Worm (Caenorhabditis elegans): ENCODE results near the gene Y41D4A.3.

Gene Y41D4A.3

DNA sequence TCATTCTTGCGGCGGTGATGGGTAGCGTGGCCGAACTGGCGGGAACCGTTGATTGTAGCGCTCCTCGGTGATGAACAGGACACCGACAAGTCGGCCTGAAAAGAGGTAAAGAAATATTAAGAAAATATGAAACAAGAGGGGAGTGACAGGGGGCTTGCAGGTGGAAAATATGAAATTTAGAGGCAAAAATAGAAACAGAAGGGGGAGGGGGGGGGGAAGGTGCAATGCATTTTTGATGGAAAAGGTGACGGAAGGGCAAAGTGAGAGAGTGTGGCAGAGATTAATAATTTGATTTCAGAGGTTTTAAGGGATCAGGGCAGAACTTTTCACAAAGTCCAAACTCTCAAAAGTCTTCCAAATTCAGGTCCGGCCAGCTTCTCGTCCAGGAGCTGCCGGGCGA is 28.0 kb downstream of the Y41D4A.3 start, which contains the start of gene frpr-19:
TSS of gene frpr-19 (minus strand) at position 101 of the 400 bp plus-strand sequence.
- TF ChIP-seq B0310.2 (tag; optimal IDR thresholded peaks at IDR 0.05): no peak
- TF ChIP-seq aly-1 (tag; optimal IDR thresholded peaks at IDR 0.05): no peak
- TF ChIP-seq ama-1 (optimal IDR thresholded peaks at IDR 0.05): no peak
- no peak for TF ChIP-seq ets-7 (tag; optimal IDR thresholded peaks at IDR 0.05)
- no peak for TF ChIP-seq hmg-4 (GFP tag; optimal IDR thresholded peaks at IDR 0.05)
- no peak for TF ChIP-seq tbx-11 (GFP tag; IDR thresholded peaks at IDR 0.05)
- no peak for TF ChIP-seq sea-1 (GFP tag; conservative IDR thresholded peaks at IDR 0.05)
- no peak for TF ChIP-seq hmbx-1 (tag; optimal IDR thresholded peaks at IDR 0.05)
- no peak for TF ChIP-seq hnd-1 (tag; optimal IDR thresholded peaks at IDR 0.05)
- TF ChIP-seq ceh-36 (tag; optimal IDR thresholded peaks at IDR 0.05): no peak
- no peak for TF ChIP-seq ceh-13 (GFP tag; optimal IDR thresholded peaks at IDR 0.05)
- TF ChIP-seq tra-4 (tag; optimal IDR thresholded peaks at IDR 0.05): no peak
- TF ChIP-seq pes-1 (GFP tag; IDR thresholded peaks at IDR 0.05): no peak
- no peak for TF ChIP-seq tbx-37 (GFP tag; conservative IDR thresholded peaks at IDR 0.05)
- no peak for TF ChIP-seq scrt-1 (GFP tag; IDR thresholded peaks at IDR 0.05)
- TF ChIP-seq flt-1 (GFP tag; IDR thresholded peaks at IDR 0.05): no peak

DNA sequence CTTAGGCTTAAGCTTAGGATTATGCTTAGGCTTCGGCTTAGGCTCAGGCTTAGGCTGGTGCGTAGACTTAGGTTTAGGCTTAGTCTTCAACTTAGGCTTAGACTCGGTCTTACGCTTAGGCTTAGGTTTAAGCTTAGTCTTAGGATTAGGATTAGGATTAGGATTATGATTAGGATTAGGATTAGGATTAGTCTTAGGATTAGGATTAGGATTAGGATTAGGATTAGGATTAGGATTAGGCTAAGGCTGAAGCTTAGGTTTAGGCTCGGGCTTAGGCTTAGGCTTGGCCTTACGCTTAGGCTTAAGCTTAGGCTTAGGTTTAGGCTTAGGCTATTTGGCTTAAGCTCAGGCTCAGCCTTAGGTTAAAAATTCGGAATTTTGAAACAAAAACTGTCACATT is 31.6 kb downstream of the Y41D4A.3 start:
- no peak for TF ChIP-seq aly-1 (tag; optimal IDR thresholded peaks at IDR 0.05)
- TF ChIP-seq pes-1 (GFP tag; IDR thresholded peaks at IDR 0.05): no peak
- no peak for TF ChIP-seq tbx-37 (GFP tag; conservative IDR thresholded peaks at IDR 0.05)
- TF ChIP-seq ceh-36 (tag; optimal IDR thresholded peaks at IDR 0.05): peak; percentile 96
- TF ChIP-seq ets-7 (tag; optimal IDR thresholded peaks at IDR 0.05): no peak

DNA sequence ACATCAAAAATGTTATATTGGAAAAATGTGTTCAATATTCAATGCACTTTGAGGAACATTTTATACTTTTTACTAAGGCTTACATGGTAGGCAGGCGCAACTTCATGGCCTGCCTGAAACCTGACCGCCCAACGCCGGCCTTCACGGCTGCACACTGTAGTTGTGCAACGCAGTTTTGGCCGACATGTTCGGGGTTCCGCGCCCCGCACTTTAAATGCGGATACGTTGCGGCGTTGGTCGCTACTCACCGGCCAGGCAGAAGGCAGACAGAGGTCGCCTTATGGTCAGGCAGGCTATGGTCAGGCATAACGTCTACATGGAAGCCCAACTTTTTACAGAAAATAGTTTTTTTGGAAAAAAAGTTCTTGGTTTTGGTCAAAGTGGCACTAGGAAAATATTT is 37.1 kb downstream of the Y41D4A.3 start:
- TF ChIP-seq ceh-13 (GFP tag; optimal IDR thresholded peaks at IDR 0.05): no peak

DNA sequence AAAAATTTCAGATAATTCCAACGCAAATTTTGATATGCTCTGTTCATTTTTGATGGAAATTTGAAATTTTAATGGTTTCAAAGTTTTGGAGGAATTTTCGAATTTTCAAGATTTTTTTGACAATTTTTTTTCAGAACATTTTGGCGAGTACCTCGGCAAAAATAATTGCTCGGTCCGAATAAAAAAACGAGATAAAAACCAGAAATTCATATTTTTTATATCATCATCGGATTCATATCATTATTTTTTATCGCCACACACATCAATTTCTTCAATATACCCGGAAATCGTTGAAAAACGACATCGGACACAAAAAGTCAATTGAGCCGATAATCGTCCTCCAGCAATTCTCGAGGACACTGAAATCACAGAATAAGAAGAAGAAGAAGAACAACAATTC is 38.2 kb downstream of the Y41D4A.3 start:
- TF ChIP-seq ama-1 (optimal IDR thresholded peaks at IDR 0.05) (no peak), B0310.2 (tag; optimal IDR thresholded peaks at IDR 0.05) (no peak), scrt-1 (GFP tag; IDR thresholded peaks at IDR 0.05) (no peak)

DNA sequence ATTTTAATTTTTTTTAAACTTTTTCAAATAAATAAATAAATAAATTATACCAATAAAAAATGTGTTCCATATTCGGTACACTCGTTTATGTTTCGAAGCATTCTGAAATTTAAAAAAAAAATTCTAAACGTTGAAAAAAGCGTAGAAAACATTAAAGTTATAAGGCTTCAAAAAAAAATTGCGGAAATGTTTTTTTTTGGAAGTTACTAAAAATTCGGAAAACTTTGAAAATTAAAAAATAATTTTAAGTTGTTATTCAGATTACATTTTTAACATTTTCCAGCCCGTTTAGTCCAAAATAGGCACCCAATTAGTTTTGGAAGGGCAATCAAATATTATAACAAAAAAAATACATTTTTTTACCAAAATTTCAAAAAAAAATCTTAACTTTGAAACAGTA is 50.3 kb downstream of the Y41D4A.3 start, which contains the start of gene Y38C1BA.1:
TSS of gene Y38C1BA.1 (minus strand) at position 101 of the 400 bp plus-strand sequence.
- TF ChIP-seq tra-4 (tag; optimal IDR thresholded peaks at IDR 0.05) (no peak), hmbx-1 (tag; optimal IDR thresholded peaks at IDR 0.05) (no peak)

DNA sequence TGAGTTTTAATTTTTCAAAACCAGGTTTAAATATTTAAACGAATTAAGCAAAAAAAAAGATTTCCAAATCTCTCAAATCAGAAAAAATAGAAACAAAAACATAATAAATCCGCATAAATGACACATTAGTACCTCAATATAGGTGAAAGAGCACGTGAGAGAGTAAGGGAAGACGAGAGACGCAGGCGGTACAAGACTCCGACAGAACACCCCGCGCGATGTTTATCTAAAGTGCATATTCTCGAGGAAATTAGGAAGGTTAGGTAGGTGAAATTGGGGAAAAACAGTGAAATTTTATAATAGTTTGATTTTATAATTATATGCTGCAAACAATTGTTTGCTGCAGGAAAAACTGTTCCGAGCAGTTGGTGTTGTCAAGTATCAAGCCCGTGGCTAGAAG is 51.0 kb downstream of the Y41D4A.3 start:
- no peak for TF ChIP-seq tbx-11 (GFP tag; IDR thresholded peaks at IDR 0.05)
- no peak for TF ChIP-seq aly-1 (tag; optimal IDR thresholded peaks at IDR 0.05)
- no peak for TF ChIP-seq flt-1 (GFP tag; IDR thresholded peaks at IDR 0.05)
- TF ChIP-seq hmg-4 (GFP tag; optimal IDR thresholded peaks at IDR 0.05): no peak
- no peak for TF ChIP-seq F13C5.2 (tag; optimal IDR thresholded peaks at IDR 0.05)
- TF ChIP-seq pes-1 (GFP tag; IDR thresholded peaks at IDR 0.05): no peak
- TF ChIP-seq B0310.2 (tag; optimal IDR thresholded peaks at IDR 0.05): no peak
- no peak for TF ChIP-seq ceh-36 (tag; optimal IDR thresholded peaks at IDR 0.05)
- TF ChIP-seq ceh-13 (GFP tag; optimal IDR thresholded peaks at IDR 0.05): no peak
- no peak for TF ChIP-seq sea-1 (GFP tag; conservative IDR thresholded peaks at IDR 0.05)
- TF ChIP-seq hmbx-1 (tag; optimal IDR thresholded peaks at IDR 0.05): no peak
- no peak for TF ChIP-seq tbx-37 (GFP tag; conservative IDR thresholded peaks at IDR 0.05)
- TF ChIP-seq hnd-1 (tag; optimal IDR thresholded peaks at IDR 0.05): no peak
- TF ChIP-seq tra-4 (tag; optimal IDR thresholded peaks at IDR 0.05): no peak
- TF ChIP-seq scrt-1 (GFP tag; IDR thresholded peaks at IDR 0.05): no peak
- TF ChIP-seq ets-7 (tag; optimal IDR thresholded peaks at IDR 0.05): no peak
- TF ChIP-seq ama-1 (optimal IDR thresholded peaks at IDR 0.05): no peak
